Fruit fly (Drosophila melanogaster) whole organism, embryonic: Measurements from ENCODE around the gene CG15249.
A peak's percentile ranks its signal among the peaks of the same experiment; 100 is the strongest.

Source experiments
- Blimp-1 ChIP-seq: fragments of 200-800 bp; sonication (Bioruptor generic); optimal IDR thresholded peaks from 3 replicates; lab custom pipeline; 2018; ENCODE audit warnings: missing biosample characterization, missing genetic modification characterization, mild to moderate bottlenecking, moderate library complexity, missing genetic modification reagents
- CG10462 ChIP-seq: fragments of 200-800 bp; sonication (Bioruptor generic); optimal IDR thresholded peaks from 2 replicates; lab custom pipeline; 2016; ENCODE audit warnings: missing biosample characterization, missing genetic modification characterization
- CG12155 ChIP-seq: fragments of 200-800 bp; sonication (Bioruptor generic); optimal IDR thresholded peaks from 3 replicates; lab custom pipeline; 2016; ENCODE audit warnings: missing biosample characterization, missing genetic modification characterization
- CG12391 ChIP-seq: fragments of 200-800 bp; sonication (Bioruptor generic); optimal IDR thresholded peaks from 3 replicates; lab custom pipeline; 2018; ENCODE audit warnings: missing biosample characterization, mild to moderate bottlenecking, missing genetic modification characterization, moderate library complexity
- CG18476 ChIP-seq: fragments of 200-800 bp; sonication (Bioruptor generic); optimal IDR thresholded peaks from 2 replicates; lab custom pipeline; 2016; ENCODE audit warnings: missing biosample characterization, mild to moderate bottlenecking, missing genetic modification characterization
- CG31224 ChIP-seq: fragments of 200-800 bp; sonication (Bioruptor generic); IDR thresholded peaks from 2 replicates; pipeline ENCODE4 v1.3.6; 2022; ENCODE audit warnings: missing biosample characterization, missing genetic modification characterization
- CG31388 ChIP-seq: fragments of 200-800 bp; sonication (Bioruptor generic); optimal IDR thresholded peaks from 2 replicates; lab custom pipeline; 2016; ENCODE audit warnings: missing biosample characterization, missing genetic modification characterization
- CG5953 ChIP-seq: fragments of 200-800 bp; sonication (Bioruptor generic); IDR thresholded peaks from 2 replicates; pipeline ENCODE4 v1.3.6; 2022; ENCODE audit warnings: missing biosample characterization, missing genetic modification characterization
- CG8290 ChIP-seq, 3 experiments: fragments of 200-800 bp; sonication (Bioruptor generic); optimal IDR thresholded peaks; 2 replicates each; lab custom pipeline; 2016 to 2019; ENCODE audit warnings: missing biosample characterization in 3 of 3, missing genetic modification characterization in 3 of 3, mild to moderate bottlenecking in 2 of 3, moderate library complexity in 1 of 3
- Camta ChIP-seq: fragments of 200-800 bp; sonication (Bioruptor generic); optimal IDR thresholded peaks from 2 replicates; lab custom pipeline; 2016; ENCODE audit warnings: missing biosample characterization, missing genetic modification characterization
- CoRest ChIP-seq: fragments of 200-800 bp; sonication (Bioruptor generic); optimal IDR thresholded peaks from 3 replicates; lab custom pipeline; 2018; ENCODE audit warnings: missing biosample characterization, mild to moderate bottlenecking, missing genetic modification characterization, moderate library complexity
- Doc2 ChIP-seq: fragments of 200-800 bp; sonication (Bioruptor generic); IDR thresholded peaks from 2 replicates; pipeline ENCODE4 v1.3.6; 2022; ENCODE audit warnings: missing biosample characterization, missing genetic modification characterization
- Doc3 ChIP-seq: fragments of 200-800 bp; sonication (Bioruptor generic); IDR thresholded peaks from 3 replicates; pipeline ENCODE4 v1.3.6; 2022; ENCODE audit warnings: missing biosample characterization, missing genetic modification characterization; ENCODE audit not compliant: partially characterized antibody
- Hsf ChIP-seq: fragments of 200-800 bp; sonication (Bioruptor generic); optimal IDR thresholded peaks from 3 replicates; lab custom pipeline; 2016; ENCODE audit warnings: missing biosample characterization, missing genetic modification characterization
- Med ChIP-seq: fragments of 200-800 bp; sonication (Bioruptor generic); peaks from one replicate; lab custom pipeline; 2016; ENCODE audit warnings: missing biosample characterization, missing genetic modification characterization, mild to moderate bottlenecking, inconsistent platforms, moderate library complexity
- Mes4 ChIP-seq: fragments of 200-800 bp; sonication (Bioruptor generic); optimal IDR thresholded peaks from 2 replicates; lab custom pipeline; 2016; ENCODE audit warnings: missing biosample characterization, missing genetic modification characterization
- Nf-YB ChIP-seq: fragments of 200-800 bp; sonication (Bioruptor generic); optimal IDR thresholded peaks from 3 replicates; lab custom pipeline; 2019; ENCODE audit warnings: missing biosample characterization, mild to moderate bottlenecking, missing genetic modification characterization, moderate library complexity
- Oaz ChIP-seq: fragments of 200-800 bp; sonication (Bioruptor generic); IDR thresholded peaks from 2 replicates; pipeline ENCODE4 v1.3.6; 2022; ENCODE audit warnings: missing biosample characterization, missing genetic modification characterization
- Ptx1 ChIP-seq: fragments of 200-800 bp; sonication (Bioruptor generic); IDR thresholded peaks from 2 replicates; pipeline ENCODE4 v1.3.6; 2022; ENCODE audit warnings: missing biosample characterization, missing genetic modification characterization
- Sin3A ChIP-seq: fragments of >200 bp; optimal IDR thresholded peaks from 2 replicates; lab custom pipeline; 2018
- TFAM ChIP-seq: fragments of 200-800 bp; sonication (Bioruptor generic); optimal IDR thresholded peaks from 2 replicates; lab custom pipeline; 2017; ENCODE audit warnings: missing biosample characterization, missing genetic modification characterization, inconsistent platforms
- bcd ChIP-seq: fragments of 200-800 bp; sonication (Bioruptor generic); optimal IDR thresholded peaks from 2 replicates; lab custom pipeline; 2017; ENCODE audit warnings: missing biosample characterization, mild to moderate bottlenecking, missing genetic modification characterization
- cas ChIP-seq: fragments of 200-800 bp; sonication (Bioruptor generic); IDR thresholded peaks from 2 replicates; pipeline ENCODE4 v1.3.6; 2022; ENCODE audit warnings: missing biosample characterization, missing genetic modification characterization
- chinmo ChIP-seq: fragments of 200-800 bp; sonication (Bioruptor generic); IDR thresholded peaks from 4 replicates; pipeline ENCODE4 v1.3.6; 2022; ENCODE audit warnings: missing biosample characterization, missing genetic modification characterization; ENCODE audit not compliant: partially characterized antibody
- corto ChIP-seq: fragments of 200-800 bp; sonication (Bioruptor generic); optimal IDR thresholded peaks from 2 replicates; lab custom pipeline; 2016; ENCODE audit warnings: missing biosample characterization, mild to moderate bottlenecking, missing genetic modification characterization, moderate library complexity
- crol ChIP-seq: fragments of 200-800 bp; sonication (Bioruptor generic); IDR thresholded peaks from 2 replicates; pipeline ENCODE4 v1.3.6; 2022; ENCODE audit warnings: missing biosample characterization, missing genetic modification characterization
- cwo ChIP-seq: fragments of 200-800 bp; sonication (Bioruptor generic); optimal IDR thresholded peaks from 3 replicates; lab custom pipeline; 2017; ENCODE audit warnings: missing biosample characterization, missing genetic modification characterization, mild to moderate bottlenecking, moderate library complexity, missing genetic modification reagents
- da ChIP-seq: fragments of 200-800 bp; sonication (Bioruptor generic); optimal IDR thresholded peaks from 2 replicates; lab custom pipeline; 2016; ENCODE audit warnings: missing biosample characterization, missing genetic modification characterization
- ftz-f1 ChIP-seq: fragments of 200-800 bp; sonication (Bioruptor generic); optimal IDR thresholded peaks from 2 replicates; lab custom pipeline; 2016; ENCODE audit warnings: missing biosample characterization, missing genetic modification characterization
- gcm2 ChIP-seq: fragments of 200-800 bp; sonication (Bioruptor generic); optimal IDR thresholded peaks from 2 replicates; lab custom pipeline; 2016; ENCODE audit warnings: missing biosample characterization, missing genetic modification characterization
- gsb-n ChIP-seq: fragments of 200-800 bp; sonication (Bioruptor generic); optimal IDR thresholded peaks from 3 replicates; lab custom pipeline; 2018; ENCODE audit warnings: missing biosample characterization, mild to moderate bottlenecking, missing genetic modification characterization
- h ChIP-seq: fragments of >200 bp; optimal IDR thresholded peaks from 2 replicates; lab custom pipeline; 2017
- kay ChIP-seq: fragments of 200-800 bp; sonication (Bioruptor generic); optimal IDR thresholded peaks from 2 replicates; lab custom pipeline; 2016; ENCODE audit warnings: missing biosample characterization, missing genetic modification characterization
- lov ChIP-seq, 2 experiments: fragments of 200-800 bp in 1 of 2; fragments of >200 bp in 1 of 2; sonication (Bioruptor generic) in 1 of 2; IDR thresholded peaks in 1 of 2; optimal IDR thresholded peaks in 1 of 2; 2 replicates in 1 of 2; 3 replicates in 1 of 2; pipeline versions ENCODE4 v1.3.6 to Lab custom; 2017 to 2022; ENCODE audit warnings: missing biosample characterization in 1 of 2, missing genetic modification characterization in 1 of 2
- luna ChIP-seq: fragments of 200-800 bp; sonication (Bioruptor generic); optimal IDR thresholded peaks from 2 replicates; lab custom pipeline; 2016; ENCODE audit warnings: missing biosample characterization, missing genetic modification characterization
- peb ChIP-seq: fragments of 200-800 bp; sonication (Bioruptor generic); IDR thresholded peaks from 2 replicates; pipeline ENCODE4 v1.3.6; 2022; ENCODE audit warnings: missing biosample characterization, missing genetic modification characterization
- pros ChIP-seq: fragments of 200-800 bp; sonication (Bioruptor generic); optimal IDR thresholded peaks from 3 replicates; lab custom pipeline; 2019; ENCODE audit warnings: missing biosample characterization, mild to moderate bottlenecking, missing genetic modification characterization, moderate library complexity
- rib ChIP-seq: fragments of 200-800 bp; sonication (Bioruptor generic); IDR thresholded peaks from 2 replicates; pipeline ENCODE4 v1.3.6; 2022; ENCODE audit warnings: missing biosample characterization, missing genetic modification characterization
- ro ChIP-seq: fragments of 200-800 bp; sonication (Bioruptor generic); IDR thresholded peaks from 2 replicates; pipeline ENCODE4 v1.3.6; 2022; ENCODE audit warnings: missing biosample characterization, missing genetic modification characterization
- row ChIP-seq: fragments of 200-800 bp; sonication (Bioruptor generic); IDR thresholded peaks from 3 replicates; pipeline ENCODE4 v1.3.6; 2022; ENCODE audit warnings: missing biosample characterization, missing genetic modification characterization
- run ChIP-seq: fragments of 200-800 bp; sonication (Bioruptor generic); optimal IDR thresholded peaks from 3 replicates; lab custom pipeline; 2018; ENCODE audit warnings: missing biosample characterization, mild to moderate bottlenecking, missing genetic modification characterization
- seq ChIP-seq: fragments of 200-800 bp; sonication (Bioruptor generic); IDR thresholded peaks from 2 replicates; pipeline ENCODE4 v1.3.6; 2022; ENCODE audit warnings: missing biosample characterization, missing genetic modification characterization
- sob ChIP-seq: fragments of 200-800 bp; sonication (Bioruptor generic); IDR thresholded peaks from 2 replicates; pipeline ENCODE4 v1.3.6; 2022; ENCODE audit warnings: missing biosample characterization, missing genetic modification characterization
- sqz ChIP-seq: fragments of 200-800 bp; sonication (Bioruptor generic); optimal IDR thresholded peaks from 3 replicates; lab custom pipeline; 2018; ENCODE audit warnings: missing biosample characterization, mild to moderate bottlenecking, missing genetic modification characterization
- tgo ChIP-seq: fragments of 200-800 bp; sonication (Bioruptor generic); IDR thresholded peaks from 3 replicates; pipeline ENCODE4 v1.3.6; 2022; ENCODE audit warnings: missing biosample characterization, missing genetic modification characterization
- toy ChIP-seq: fragments of 200-800 bp; sonication (Bioruptor generic); IDR thresholded peaks from 2 replicates; pipeline ENCODE4 v1.3.6; 2022; ENCODE audit warnings: missing biosample characterization, missing genetic modification characterization
- twi ChIP-seq: fragments of 200-800 bp; optimal IDR thresholded peaks from 2 replicates; lab custom pipeline; 2019; ENCODE audit warnings: missing biosample characterization, mild to moderate bottlenecking, missing genetic modification characterization, moderate library complexity
- unc-4 ChIP-seq: fragments of 200-800 bp; sonication (Bioruptor generic); IDR thresholded peaks from 2 replicates; pipeline ENCODE4 v1.3.6; 2022; ENCODE audit warnings: missing biosample characterization, missing genetic modification characterization; ENCODE audit not compliant: partially characterized antibody

Gene CG15249

DNA sequence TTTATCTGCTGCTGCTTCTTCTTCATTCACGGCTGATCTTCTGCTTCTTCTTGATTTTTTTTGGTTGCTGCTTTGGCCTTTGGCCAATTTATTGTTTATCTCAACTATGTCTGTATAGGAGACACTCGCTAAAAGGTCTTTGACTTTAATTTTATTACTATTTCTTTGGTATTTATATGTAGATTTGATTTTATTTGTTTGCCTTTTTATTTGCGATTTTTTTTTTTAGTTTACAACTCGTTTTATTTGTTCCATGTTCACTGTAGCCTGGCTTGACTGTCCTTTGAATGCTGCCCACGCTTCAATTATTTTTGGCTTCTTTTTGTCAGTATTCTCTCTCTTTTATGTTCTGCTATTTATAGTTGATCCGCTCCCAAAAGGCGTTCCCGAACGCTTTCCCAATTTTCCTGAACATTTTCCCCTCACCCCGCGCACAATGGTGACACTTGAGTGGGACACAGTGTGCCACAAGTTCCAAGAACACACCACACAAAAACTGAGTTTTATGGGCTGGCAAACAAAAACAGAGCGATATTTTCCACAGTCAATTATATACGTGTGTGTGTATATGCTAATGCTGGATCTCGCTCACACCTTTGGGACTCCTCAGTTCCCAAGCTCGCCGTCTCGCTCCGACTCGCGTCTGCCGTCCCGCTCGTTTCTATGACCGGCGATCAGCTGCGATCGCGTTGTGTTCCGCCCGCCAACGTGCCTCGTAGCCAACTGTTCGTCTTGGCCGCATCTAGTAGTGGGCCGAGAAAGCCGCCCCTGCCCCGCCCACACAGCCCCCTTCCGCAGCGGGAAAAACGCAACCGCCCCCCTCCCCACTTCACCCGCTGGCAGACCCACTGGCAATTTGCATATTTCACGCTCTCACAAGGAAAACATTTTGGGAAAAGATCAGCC, 23.2 kb downstream of the CG15249 start, which contains the start of gene CG15247 (continued):
- peak; percentile 71 for TF ChIP-seq Blimp-1 (GFP tag; lab: Kevin White, UChicago)
- TF ChIP-seq gcm2 (GFP tag; lab: Kevin White, UChicago), result no peak
- TF ChIP-seq Mes4 (GFP tag; lab: Kevin White, UChicago), result peak; percentile 35
- peak; percentile 66 for TF ChIP-seq CG31224 (GFP tag; lab: Robert Waterston, UW)
- TF ChIP-seq CG5953, result peak; percentile 73
- TF ChIP-seq corto (GFP tag; lab: Kevin White, UChicago), result no peak
- TF ChIP-seq sqz (GFP tag; lab: Kevin White, UChicago), result peak; percentile 51
- peak; percentile 93 for TF ChIP-seq Med (GFP tag; lab: Kevin White, UChicago)
- peak; percentile 72 for TF ChIP-seq CG12391 (tag; lab: Kevin White, UChicago)
- peak; percentile 82 for TF ChIP-seq crol (GFP tag; lab: Robert Waterston, UW)
- no peak for TF ChIP-seq lov (optimal IDR thresholded peaks at IDR 0.05; lab: Kevin White, UChicago)
- peak; percentile 55; the same call in 1 of the 3 replicates for TF ChIP-seq lov (GFP tag; IDR thresholded peaks at IDR 0.05; lab: Robert Waterston, UW)
- no peak for TF ChIP-seq Doc2 (GFP tag; lab: Robert Waterston, UW)
- peak; percentile 77 for TF ChIP-seq Hsf (GFP tag; lab: Kevin White, UChicago)
- peak; percentile 70 for TF ChIP-seq cas (GFP tag; lab: Robert Waterston, UW)
- peak; percentile 41 for TF ChIP-seq cwo (GFP tag; lab: Kevin White, UChicago)
- TF ChIP-seq Doc3, result no peak
- TF ChIP-seq ro (GFP tag; lab: Robert Waterston, UW), result peak; percentile 64
- peak; percentile 88 for TF ChIP-seq row (GFP tag; lab: Robert Waterston, UW)
- TF ChIP-seq Ptx1 (GFP tag; lab: Robert Waterston, UW), result peak; percentile 87
- peak; percentile 55 for TF ChIP-seq CG18476 (GFP tag; lab: Kevin White, UChicago)
- TF ChIP-seq TFAM (GFP tag; lab: Kevin White, UChicago), result no peak
- peak; percentile 67 for TF ChIP-seq CG12155 (GFP tag; lab: Kevin White, UChicago)
- no peak for TF ChIP-seq pros (GFP tag; lab: Kevin White, UChicago)
- peak; percentile 64 for TF ChIP-seq gsb-n (tag; lab: Kevin White, UChicago)
- TF ChIP-seq run (tag; lab: Kevin White, UChicago), result no peak
- 0 out of 2 replicates have a peak, but pooled peaks have one; percentile 24 for TF ChIP-seq toy (GFP tag; lab: Robert Waterston, UW)
- peak; percentile 81 for TF ChIP-seq sob (GFP tag; lab: Robert Waterston, UW)
- peak; percentile 66 for TF ChIP-seq Camta (GFP tag; lab: Kevin White, UChicago)
- no peak for TF ChIP-seq luna
- 0 out of 4 replicates have a peak, but pooled peaks have one; percentile 63 for TF ChIP-seq chinmo (GFP tag; lab: Robert Waterston, UW)
- TF ChIP-seq da (GFP tag; lab: Kevin White, UChicago), result peak; percentile 1
- peak; percentile 84 for TF ChIP-seq CoRest (tag; lab: Kevin White, UChicago)
- TF ChIP-seq seq (GFP tag; lab: Robert Waterston, UW), result peak; percentile 70
- no peak for TF ChIP-seq CG10462 (GFP tag; lab: Kevin White, UChicago)
- peak; percentile 28 for TF ChIP-seq kay (GFP tag; lab: Kevin White, UChicago)
- TF ChIP-seq Oaz, result 0 out of 2 replicates have a peak, but pooled peaks have one; percentile 10
- no peak for TF ChIP-seq unc-4
- TF ChIP-seq Sin3A (lab: Kevin White, UChicago), result no peak
- TF ChIP-seq tgo, result peak; percentile 77
- peak; percentile 15 for TF ChIP-seq twi (tag; lab: Kevin White, UChicago)
- TF ChIP-seq bcd, result peak; percentile 67
- TF ChIP-seq h (lab: Kevin White, UChicago), result no peak
- peak; percentile 6 for TF ChIP-seq CG8290 (GFP tag; optimal IDR thresholded peaks at IDR 0.05; lab: Kevin White, UChicago)
- no peak for TF ChIP-seq CG8290 (tag; optimal IDR thresholded peaks at IDR 0.05; lab: Kevin White, UChicago)
- peak; percentile 46; the same call in 1 of the 2 replicates for TF ChIP-seq peb (GFP tag; lab: Robert Waterston, UW)
- peak; percentile 31 for TF ChIP-seq Nf-YB (GFP tag; lab: Kevin White, UChicago)
- no peak for TF ChIP-seq ftz-f1 (GFP tag; lab: Kevin White, UChicago)
- peak; percentile 35; the same call in 1 of the 2 replicates for TF ChIP-seq rib
- peak; percentile 1 for TF ChIP-seq CG31388 (GFP tag; lab: Kevin White, UChicago)
